Fruit fly (Drosophila melanogaster): Measurements from ENCODE around the gene CkIalpha.

dm6 chrX:12663464-12663938 is 10.1 kb downstream of the CkIalpha start:
- TF ChIP-seq Dfd (GFP tag; optimal IDR thresholded peaks at IDR 0.05), result no peak
- TF ChIP-seq dl (GFP tag; optimal IDR thresholded peaks at IDR 0.05; ENCODE audit: insufficient read depth in 1 of 2, partially characterized antibody in 2 of 2), result no peak
- TF ChIP-seq lola (GFP tag; optimal IDR thresholded peaks at IDR 0.05), result no peak
- TF ChIP-seq psq (GFP tag; optimal IDR thresholded peaks at IDR 0.05), result peak; percentile 96
- no peak for TF ChIP-seq dmrt93B (GFP tag; optimal IDR thresholded peaks at IDR 0.05)
- TF ChIP-seq GATAd (GFP tag; optimal IDR thresholded peaks at IDR 0.05), result no peak
- TF ChIP-seq brk (GFP tag; optimal IDR thresholded peaks at IDR 0.05), result no peak
- no peak for TF ChIP-seq woc (GFP tag; optimal IDR thresholded peaks at IDR 0.05)
- no peak for TF ChIP-seq rgr (GFP tag; optimal IDR thresholded peaks at IDR 0.05)
- no peak for TF ChIP-seq Rel (GFP tag; optimal IDR thresholded peaks at IDR 0.05)
- TF ChIP-seq Rel (tag; optimal IDR thresholded peaks at IDR 0.05), result peak; percentile 61
- peak; percentile 16 for TF ChIP-seq Sp1 (GFP tag; optimal IDR thresholded peaks at IDR 0.05)
- no peak for TF ChIP-seq usp (GFP tag; optimal IDR thresholded peaks at IDR 0.05)
- no peak for TF ChIP-seq jim (GFP tag; optimal IDR thresholded peaks at IDR 0.05)
- TF ChIP-seq h (GFP tag; optimal IDR thresholded peaks at IDR 0.05), result no peak
